Worm (Caenorhabditis elegans) whole organism, L4 larva: ENCODE measurements around the gene Y66D12A.21.

Source experiments
- F44E2.7 ChIP-seq: fragments of 200-800 bp; sonication (Bioruptor generic); IDR thresholded peaks from 2 replicates; pipeline ENCODE4 v2.1.2; 2022; ENCODE audit warnings: missing genetic modification characterization, missing compliant biosample characterization
- F49E8.2 ChIP-seq: sonication (generic microtip); optimal IDR thresholded peaks from 2 replicates; lab custom pipeline; 2016; ENCODE audit warnings: missing compliant biosample characterization, mild to moderate bottlenecking, missing genetic modification characterization, borderline replicate concordance
- T20F7.1 ChIP-seq: fragments of 200-800 bp; sonication (Bioruptor generic); optimal IDR thresholded peaks from 2 replicates; lab custom pipeline; 2018; ENCODE audit warnings: mild to moderate bottlenecking, missing genetic modification characterization, missing compliant biosample characterization
- T26A8.4 ChIP-seq: fragments of 200-800 bp; sonication (Bioruptor generic); IDR thresholded peaks from 2 replicates; pipeline ENCODE4 v1.3.6; 2022; ENCODE audit warnings: missing genetic modification characterization, missing compliant biosample characterization
- Y5F2A.4 ChIP-seq: fragments of 200-800 bp; sonication (Bioruptor generic); optimal IDR thresholded peaks from 2 replicates; lab custom pipeline; 2018; ENCODE audit warnings: mild to moderate bottlenecking, missing genetic modification characterization, missing compliant biosample characterization
- Y75B8A.6 ChIP-seq: fragments of 200-800 bp; sonication (Bioruptor generic); IDR thresholded peaks from 2 replicates; pipeline ENCODE4 v1.3.6; 2022; ENCODE audit warnings: missing genetic modification reagents, missing genetic modification characterization, missing compliant biosample characterization
- aha-1 ChIP-seq: fragments of 150-350 bp; peaks from one replicate; lab custom pipeline; 2014; ENCODE audit warnings: missing biosample characterization, missing genetic modification characterization
- aly-2 ChIP-seq: sonication (generic microtip); optimal IDR thresholded peaks from 2 replicates; lab custom pipeline; 2018; ENCODE audit warnings: missing biosample characterization, missing genetic modification characterization
- ama-1 ChIP-seq: fragments of 150-350 bp; optimal IDR thresholded peaks from 2 replicates; lab custom pipeline; 2014; ENCODE audit warnings: inconsistent platforms, mixed read lengths
- attf-4 ChIP-seq: sonication (generic microtip); optimal IDR thresholded peaks from 3 replicates; lab custom pipeline; 2017; ENCODE audit warnings: missing biosample characterization, missing genetic modification characterization
- ceh-44 ChIP-seq: fragments of 200-800 bp; sonication (Bioruptor generic); IDR thresholded peaks from 2 replicates; pipeline ENCODE4 v1.3.6; 2022; ENCODE audit warnings: missing genetic modification reagents, missing genetic modification characterization, missing compliant biosample characterization
- ceh-82 ChIP-seq: sonication (generic microtip); optimal IDR thresholded peaks from 2 replicates; lab custom pipeline; 2017; ENCODE audit warnings: missing biosample characterization, missing genetic modification characterization
- daf-12 ChIP-seq: fragments of 150-350 bp; optimal IDR thresholded peaks from 2 replicates; lab custom pipeline; 2014; ENCODE audit warnings: missing biosample characterization, missing genetic modification reagents, missing genetic modification characterization
- daf-16 ChIP-seq, 3 experiments: sonication (generic microtip); optimal IDR thresholded peaks; 2 replicates each; lab custom pipeline; 2016 to 2017; ENCODE audit warnings: missing genetic modification characterization in 3 of 3, missing genetic modification reagents in 3 of 3, mild to moderate bottlenecking in 2 of 3, missing compliant biosample characterization in 2 of 3, missing biosample characterization in 1 of 3, moderate library complexity in 1 of 3
- egl-27 ChIP-seq: sonication (generic microtip); optimal IDR thresholded peaks from 3 replicates; lab custom pipeline; 2017; ENCODE audit warnings: missing biosample characterization, missing genetic modification reagents, missing genetic modification characterization
- fkh-10 ChIP-seq: fragments of 150-350 bp; optimal IDR thresholded peaks from 2 replicates; lab custom pipeline; 2014; ENCODE audit warnings: missing biosample characterization, missing genetic modification reagents, missing genetic modification characterization
- gei-8 ChIP-seq: fragments of 200-800 bp; sonication (Bioruptor generic); optimal IDR thresholded peaks from 2 replicates; lab custom pipeline; 2018; ENCODE audit warnings: mild to moderate bottlenecking, missing genetic modification characterization, missing compliant biosample characterization
- hlh-30 ChIP-seq: sonication (generic microtip); optimal IDR thresholded peaks from 2 replicates; lab custom pipeline; 2017; ENCODE audit warnings: antibody characterized with exemption, mild to moderate bottlenecking, missing genetic modification characterization, missing compliant biosample characterization; ENCODE audit not compliant: insufficient read depth
- hmg-1.1 ChIP-seq: fragments of 200-800 bp; sonication (Bioruptor generic); IDR thresholded peaks from 2 replicates; pipeline ENCODE4 v1.3.6; 2022; ENCODE audit warnings: missing genetic modification reagents, missing genetic modification characterization, missing compliant biosample characterization
- jun-1 ChIP-seq: fragments of 150-350 bp; optimal IDR thresholded peaks from 2 replicates; lab custom pipeline; 2014; ENCODE audit warnings: missing biosample characterization, missing genetic modification reagents, missing genetic modification characterization
- lin-15B ChIP-seq: fragments of 150-350 bp; sonication (generic microtip); optimal IDR thresholded peaks from 3 replicates; lab custom pipeline; 2014; ENCODE audit warnings: missing biosample characterization, missing genetic modification characterization
- lin-29 ChIP-seq: fragments of 200-800 bp; sonication (Bioruptor generic); IDR thresholded peaks from 2 replicates; pipeline ENCODE4 v1.3.6; 2022; ENCODE audit warnings: missing genetic modification reagents, missing genetic modification characterization, missing compliant biosample characterization
- lin-38 ChIP-seq: fragments of 200-800 bp; sonication (Bioruptor generic); IDR thresholded peaks from 2 replicates; pipeline ENCODE4 v1.3.6; 2022; ENCODE audit warnings: missing genetic modification reagents, missing genetic modification characterization, missing compliant biosample characterization
- lin-39 ChIP-seq: fragments of 150-350 bp; optimal IDR thresholded peaks from 2 replicates; lab custom pipeline; 2014; ENCODE audit warnings: missing biosample characterization, missing genetic modification reagents, missing genetic modification characterization
- lir-3 ChIP-seq: sonication (generic microtip); optimal IDR thresholded peaks from 2 replicates; lab custom pipeline; 2016; ENCODE audit warnings: mild to moderate bottlenecking, missing genetic modification characterization, missing compliant biosample characterization
- lsy-2 ChIP-seq, 2 experiments: fragments of 150-350 bp in 1 of 2; sonication (generic microtip) in 1 of 2; optimal IDR thresholded peaks; 2 replicates each; lab custom pipeline; 2014 to 2017; ENCODE audit warnings: missing biosample characterization in 2 of 2, missing genetic modification characterization in 2 of 2
- madf-5 ChIP-seq, 2 experiments: fragments of 200-800 bp; sonication (Bioruptor generic); IDR thresholded peaks; 2 replicates each; pipeline ENCODE4 v1.3.6; 2022; ENCODE audit warnings: missing compliant biosample characterization in 2 of 2, missing genetic modification characterization in 2 of 2
- mes-2 ChIP-seq: sonication (generic microtip); optimal IDR thresholded peaks from 2 replicates; lab custom pipeline; 2016; ENCODE audit warnings: missing genotype, mild to moderate bottlenecking, missing genetic modification characterization, missing compliant biosample characterization; ENCODE audit not compliant: poor library complexity, severe bottlenecking
- nhr-102 ChIP-seq: sonication (generic microtip); optimal IDR thresholded peaks from 2 replicates; lab custom pipeline; 2016; ENCODE audit warnings: mild to moderate bottlenecking, missing genetic modification characterization, moderate library complexity, missing compliant biosample characterization
- nhr-111 ChIP-seq: fragments of 200-800 bp; sonication (Bioruptor generic); optimal IDR thresholded peaks from 2 replicates; lab custom pipeline; 2018; ENCODE audit warnings: mild to moderate bottlenecking, missing genetic modification characterization, missing compliant biosample characterization
- nhr-237 ChIP-seq: sonication (generic microtip); optimal IDR thresholded peaks from 2 replicates; lab custom pipeline; 2017; ENCODE audit warnings: missing biosample characterization, missing genetic modification characterization
- nhr-25 ChIP-seq: sonication (generic microtip); optimal IDR thresholded peaks from 2 replicates; lab custom pipeline; 2017; ENCODE audit warnings: missing genetic modification characterization, mild to moderate bottlenecking, missing compliant biosample characterization, antibody characterized with exemption, moderate library complexity, borderline replicate concordance; ENCODE audit not compliant: insufficient read depth
- nhr-28 ChIP-seq: fragments of 150-350 bp; optimal IDR thresholded peaks from 2 replicates; lab custom pipeline; 2014; ENCODE audit warnings: missing biosample characterization, missing genetic modification characterization
- nhr-48 ChIP-seq: sonication (generic microtip); optimal IDR thresholded peaks from 2 replicates; lab custom pipeline; 2016; ENCODE audit warnings: mild to moderate bottlenecking, missing genetic modification characterization, missing compliant biosample characterization
- nhr-6 ChIP-seq: fragments of 150-350 bp; optimal IDR thresholded peaks from 2 replicates; lab custom pipeline; 2014; ENCODE audit warnings: missing biosample characterization, missing genetic modification characterization
- rbr-2 ChIP-seq: sonication (generic microtip); optimal IDR thresholded peaks from 2 replicates; lab custom pipeline; 2016; ENCODE audit warnings: missing genotype, missing genetic modification characterization, missing compliant biosample characterization
- set-16 ChIP-seq: fragments of 200-800 bp; sonication (Bioruptor generic); IDR thresholded peaks from 2 replicates; pipeline ENCODE4 v1.3.6; 2022; ENCODE audit warnings: missing genetic modification reagents, missing genetic modification characterization, missing compliant biosample characterization
- snpc-4 ChIP-seq: fragments of 150-350 bp; optimal IDR thresholded peaks from 2 replicates; lab custom pipeline; 2014; ENCODE audit warnings: missing biosample characterization, missing genetic modification characterization
- spr-1 ChIP-seq: sonication (generic microtip); optimal IDR thresholded peaks from 2 replicates; lab custom pipeline; 2016; ENCODE audit warnings: mild to moderate bottlenecking, missing genetic modification characterization, missing compliant biosample characterization
- tra-1 ChIP-seq: fragments of 200-800 bp; sonication (Bioruptor generic); IDR thresholded peaks from 2 replicates; pipeline ENCODE4 v1.3.6; 2022; ENCODE audit warnings: missing genetic modification reagents, missing genetic modification characterization, missing compliant biosample characterization
- unc-130 ChIP-seq: sonication (generic microtip); optimal IDR thresholded peaks from 2 replicates; lab custom pipeline; 2016; ENCODE audit warnings: missing genetic modification reagents, missing genetic modification characterization, missing compliant biosample characterization
- unc-62 ChIP-seq, 3 experiments: fragments of 150-350 bp in 1 of 3; sonication (generic microtip); optimal IDR thresholded peaks in 2 of 3; peaks in 1 of 3; 1 replicate in 1 of 3; 2 replicates in 2 of 3; lab custom pipeline; 2014 to 2017; ENCODE audit warnings: missing biosample characterization in 3 of 3, missing genetic modification characterization in 3 of 3, missing genetic modification reagents in 3 of 3, missing genotype in 1 of 3
- zfp-3 ChIP-seq: fragments of 200-800 bp; sonication (Bioruptor generic); conservative IDR thresholded peaks from 2 replicates; pipeline ENCODE4 v1.3.6; 2022; ENCODE audit warnings: missing genetic modification reagents, missing genetic modification characterization, missing compliant biosample characterization
- zip-2 ChIP-seq: fragments of 150-350 bp; optimal IDR thresholded peaks from 2 replicates; lab custom pipeline; 2014; ENCODE audit warnings: missing biosample characterization, missing genetic modification characterization
- ztf-11 ChIP-seq: fragments of 150-350 bp; optimal IDR thresholded peaks from 2 replicates; lab custom pipeline; 2014; ENCODE audit warnings: missing biosample characterization, missing genetic modification characterization

The Y66D12A.21 gene

DNA sequence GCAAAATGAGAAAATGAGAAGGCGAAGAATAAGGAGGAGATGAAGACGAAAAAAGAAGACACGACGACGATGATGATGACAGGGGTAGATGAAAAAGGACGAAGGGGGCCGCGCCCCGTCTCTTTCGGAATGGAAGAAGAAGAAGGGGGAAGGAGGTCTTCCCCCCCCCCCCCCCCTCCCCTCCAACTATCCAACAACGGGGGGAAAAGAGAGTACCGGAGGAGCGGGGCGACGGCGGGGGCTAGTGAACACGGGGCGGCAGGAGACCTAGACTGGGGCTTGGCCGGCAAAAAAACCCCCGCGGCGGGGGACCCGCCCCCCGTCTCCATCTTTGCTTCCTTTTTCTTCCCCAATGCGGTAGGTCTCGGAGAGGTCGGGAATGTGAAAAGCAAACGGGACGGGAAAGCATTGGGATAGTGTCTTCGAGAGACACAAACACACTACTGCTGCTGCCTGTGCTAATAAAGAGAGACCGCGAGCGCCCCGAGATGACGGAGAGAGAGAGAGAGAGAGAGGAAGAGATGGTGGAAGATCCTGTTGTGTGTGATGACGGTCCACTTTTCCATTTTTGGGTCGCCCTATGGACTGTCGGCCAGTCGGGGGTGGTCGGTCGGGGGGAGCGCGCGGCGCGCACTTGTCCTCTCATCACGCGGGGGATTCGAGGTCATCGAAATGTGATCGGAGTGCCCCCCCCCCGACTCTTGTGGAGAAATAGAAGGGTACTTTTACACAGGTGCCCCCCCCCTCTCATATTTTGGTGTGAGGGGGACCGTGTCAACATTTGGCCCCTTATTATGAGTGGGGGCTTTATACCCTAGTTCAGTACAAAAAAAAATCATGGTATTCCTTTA lies 37.2 kb downstream of the Y66D12A.21 start (continued):
- TF ChIP-seq aha-1 (peak; percentile 80), tra-1 (GFP tag; lab: Robert Waterston, UW) (0 out of 2 replicates have a peak, but pooled peaks have one; percentile 22), ztf-11 (no peak), egl-27 (tag; lab: Kevin White, UChicago) (no peak), F49E8.2 (no peak), lin-29 (GFP tag; lab: Robert Waterston, UW) (no peak)

DNA sequence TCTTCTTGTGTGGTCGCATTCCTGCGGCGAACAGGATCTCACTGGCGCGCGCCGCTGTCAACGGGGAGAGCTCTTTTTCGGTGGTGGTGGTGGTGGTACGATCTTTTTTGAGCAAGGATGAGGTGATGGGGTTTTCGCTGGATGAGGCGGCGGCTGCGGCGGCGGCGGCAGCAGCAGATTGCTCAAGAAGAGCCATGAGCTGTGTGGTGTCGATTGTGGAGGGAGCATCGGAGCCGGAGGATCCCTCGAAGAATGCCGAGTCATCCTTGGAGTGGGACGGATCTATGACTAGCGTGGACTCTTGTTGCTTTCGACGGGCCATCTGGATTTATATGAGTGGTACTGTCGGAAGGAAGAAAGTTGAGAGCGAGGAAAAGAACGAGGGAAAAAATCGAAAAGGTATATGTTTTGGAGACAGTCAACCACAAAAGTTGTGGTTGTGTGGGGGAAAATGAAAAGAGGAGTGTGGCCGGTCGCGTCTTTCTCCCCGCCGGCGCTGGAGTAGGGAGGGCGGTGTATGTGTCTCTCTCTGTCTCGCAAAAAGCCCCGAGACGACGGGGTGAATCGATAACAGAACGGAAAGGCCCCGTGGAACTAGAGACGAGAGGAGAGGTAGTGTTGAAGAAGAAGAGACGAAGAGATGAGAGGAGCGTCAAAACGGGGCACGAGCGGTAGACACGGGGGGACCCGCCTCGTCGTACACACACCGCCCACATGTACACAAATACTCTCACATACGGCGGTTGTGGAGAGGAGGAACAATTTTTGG lies 38.5 kb downstream of the Y66D12A.21 start:
- peak; percentile 41 for TF ChIP-seq nhr-28 (tag; lab: Kevin White, UChicago)
- peak in 1 of 2 experiments; percentile 27 for TF ChIP-seq unc-62 (GFP tag; optimal IDR thresholded peaks at IDR 0.05 in 1 of 2; lab: Kevin White, UChicago)
- no peak for TF ChIP-seq unc-62 (tag; optimal IDR thresholded peaks at IDR 0.05; lab: Kevin White, UChicago)
- no peak for TF ChIP-seq gei-8 (GFP tag; lab: Kevin White, UChicago)
- TF ChIP-seq lsy-2 (tag; optimal IDR thresholded peaks at IDR 0.05; lab: Kevin White, UChicago): peak in 1 of 2 experiments; percentile 19
- peak; percentile 37 for TF ChIP-seq rbr-2 (tag; lab: Kevin White, UChicago)
- TF ChIP-seq Y75B8A.6 (GFP tag; lab: Robert Waterston, UW): no peak
- no peak for TF ChIP-seq attf-4 (tag; lab: Kevin White, UChicago)
- no peak for TF ChIP-seq daf-16 (GFP tag; optimal IDR thresholded peaks at IDR 0.05; lab: Kevin White, UChicago)
- TF ChIP-seq daf-16 (tag; optimal IDR thresholded peaks at IDR 0.05; lab: Kevin White, UChicago): peak; percentile 6
- TF ChIP-seq hmg-1.1 (GFP tag; lab: Robert Waterston, UW): 0 out of 2 replicates have a peak, but pooled peaks have one; percentile 24
- no peak for TF ChIP-seq nhr-25 (tag; lab: Kevin White, UChicago)
- no peak for TF ChIP-seq ceh-44 (GFP tag; lab: Robert Waterston, UW)
- TF ChIP-seq daf-12 (tag; lab: Kevin White, UChicago): no peak
- no peak for TF ChIP-seq Y5F2A.4 (GFP tag; lab: Kevin White, UChicago)
- no peak for TF ChIP-seq F44E2.7 (GFP tag; lab: Robert Waterston, UW)
- no peak for TF ChIP-seq snpc-4 (tag; lab: Kevin White, UChicago)
- no peak for TF ChIP-seq jun-1 (tag; lab: Kevin White, UChicago)
- TF ChIP-seq fkh-10 (GFP tag; lab: Kevin White, UChicago): no peak
- no peak for TF ChIP-seq F49E8.2
- TF ChIP-seq nhr-48: no peak
- no peak for TF ChIP-seq spr-1 (tag; lab: Kevin White, UChicago)
- TF ChIP-seq lin-15B (tag; lab: Kevin White, UChicago): no peak
- TF ChIP-seq nhr-6 (tag; lab: Kevin White, UChicago): no peak
- TF ChIP-seq nhr-111: no peak
- no peak for TF ChIP-seq T26A8.4 (GFP tag; lab: Robert Waterston, UW)
- no peak for TF ChIP-seq zip-2 (tag; lab: Kevin White, UChicago)
- TF ChIP-seq madf-5 (GFP tag; IDR thresholded peaks at IDR 0.05; lab: Robert Waterston, UW): no peak
- no peak for TF ChIP-seq T20F7.1 (GFP tag; lab: Kevin White, UChicago)
- no peak for TF ChIP-seq zfp-3 (GFP tag; lab: Robert Waterston, UW)
- TF ChIP-seq nhr-102: no peak
- TF ChIP-seq unc-130 (GFP tag; lab: Kevin White, UChicago): no peak
- no peak for TF ChIP-seq aly-2
- TF ChIP-seq mes-2 (tag; lab: Kevin White, UChicago): no peak
- no peak for TF ChIP-seq ama-1
- TF ChIP-seq set-16 (GFP tag; lab: Robert Waterston, UW): peak; percentile 93
- TF ChIP-seq egl-27 (tag; lab: Kevin White, UChicago): no peak
- peak; percentile 88 for TF ChIP-seq hlh-30 (tag; lab: Kevin White, UChicago)
- no peak for TF ChIP-seq nhr-237
- no peak; the same call in 1 of the 2 replicates for TF ChIP-seq lin-38 (GFP tag; lab: Robert Waterston, UW)
- no peak for TF ChIP-seq lin-39 (tag; lab: Kevin White, UChicago)
- TF ChIP-seq lir-3: no peak
- TF ChIP-seq ceh-82 (tag; lab: Kevin White, UChicago): no peak
